Worm (Caenorhabditis elegans) whole organism, L4 larva: ENCODE results near the gene fbxa-102.
"Not testable (repeated sequence)": the region's sequence is repeated elsewhere in the genome, so short reads cannot be mapped to it uniquely, and the experiment has no call there.

Experiments
- arid-1 ChIP-seq: fragments of 200-800 bp; sonication (Bioruptor generic); conservative IDR thresholded peaks from 2 replicates; pipeline ENCODE4 v1.3.6; 2022; ENCODE audit warnings: missing genetic modification reagents, missing genetic modification characterization, missing compliant biosample characterization
- ceh-28 ChIP-seq: fragments of 150-350 bp; optimal IDR thresholded peaks from 2 replicates; lab custom pipeline; 2014; ENCODE audit warnings: missing biosample characterization, missing genetic modification reagents, missing genetic modification characterization
- hlh-30 ChIP-seq: sonication (generic microtip); optimal IDR thresholded peaks from 2 replicates; lab custom pipeline; 2017; ENCODE audit warnings: antibody characterized with exemption, mild to moderate bottlenecking, missing genetic modification characterization, missing compliant biosample characterization; ENCODE audit not compliant: insufficient read depth
- lin-15B ChIP-seq: fragments of 150-350 bp; sonication (generic microtip); optimal IDR thresholded peaks from 3 replicates; lab custom pipeline; 2014; ENCODE audit warnings: missing biosample characterization, missing genetic modification characterization
- sdz-12 ChIP-seq: fragments of 200-800 bp; sonication (Bioruptor generic); optimal IDR thresholded peaks from 2 replicates; lab custom pipeline; 2018; ENCODE audit warnings: mild to moderate bottlenecking, missing genetic modification characterization, missing compliant biosample characterization
- snpc-4 ChIP-seq: fragments of 150-350 bp; optimal IDR thresholded peaks from 2 replicates; lab custom pipeline; 2014; ENCODE audit warnings: missing biosample characterization, missing genetic modification characterization
- zag-1 ChIP-seq: fragments of 150-350 bp; optimal IDR thresholded peaks from 2 replicates; lab custom pipeline; 2014; ENCODE audit warnings: missing biosample characterization, missing genetic modification characterization
- ztf-11 ChIP-seq: fragments of 150-350 bp; optimal IDR thresholded peaks from 2 replicates; lab custom pipeline; 2014; ENCODE audit warnings: missing biosample characterization, missing genetic modification characterization

- TF ChIP-seq ztf-11 (tag; lab: Kevin White, UChicago); hlh-30 (tag; lab: Kevin White, UChicago); zag-1; lin-15B (tag; lab: Kevin White, UChicago); snpc-4 (tag; lab: Kevin White, UChicago); sdz-12 (GFP tag; lab: Kevin White, UChicago); ceh-28 (tag; lab: Kevin White, UChicago); arid-1 (GFP tag; lab: Robert Waterston, UW): not testable (repeated sequence)
These were observed 37.4 kb downstream of the fbxa-102 start, which contains the start of gene srh-203 for ce11 chrV:17456197-17456596.
